Fruit fly (Drosophila melanogaster) whole organism, embryonic: Measurements from ENCODE around the gene CG32147.

ENCODE experiments used
- Atf-2 ChIP-seq: fragments of 200-800 bp; sonication (Bioruptor generic); optimal IDR thresholded peaks from 2 replicates; lab custom pipeline; 2016; ENCODE audit warnings: missing biosample characterization, missing genetic modification characterization
- CG10209 ChIP-seq: fragments of 200-800 bp; sonication (Bioruptor generic); optimal IDR thresholded peaks from 3 replicates; lab custom pipeline; 2017; ENCODE audit warnings: missing biosample characterization, mild to moderate bottlenecking, missing genetic modification characterization, missing genetic modification reagents
- CG10462 ChIP-seq: fragments of 200-800 bp; sonication (Bioruptor generic); optimal IDR thresholded peaks from 2 replicates; lab custom pipeline; 2016; ENCODE audit warnings: missing biosample characterization, missing genetic modification characterization
- CG10959 ChIP-seq: fragments of 200-800 bp; sonication (Bioruptor generic); IDR thresholded peaks from 2 replicates; pipeline ENCODE4 v1.3.6; 2022; ENCODE audit warnings: missing biosample characterization, missing genetic modification characterization
- CG11456 ChIP-seq: fragments of 200-800 bp; sonication (Bioruptor generic); IDR thresholded peaks from 3 replicates; pipeline ENCODE4 v1.3.6; 2022; ENCODE audit warnings: missing biosample characterization, missing genetic modification characterization
- CG12071 ChIP-seq: fragments of 200-800 bp; sonication (Bioruptor generic); optimal IDR thresholded peaks from 3 replicates; lab custom pipeline; 2018; ENCODE audit warnings: missing biosample characterization, mild to moderate bottlenecking, missing genetic modification characterization
- CG12744 ChIP-seq: fragments of 200-800 bp; sonication (Bioruptor generic); optimal IDR thresholded peaks from 2 replicates; lab custom pipeline; 2016; ENCODE audit warnings: missing biosample characterization, missing genetic modification characterization
- CG13775 ChIP-seq: fragments of 200-800 bp; sonication (Bioruptor generic); optimal IDR thresholded peaks from 3 replicates; lab custom pipeline; 2017; ENCODE audit warnings: missing biosample characterization, mild to moderate bottlenecking, missing genetic modification characterization
- CG14860 ChIP-seq: fragments of 200-800 bp; sonication (Bioruptor generic); IDR thresholded peaks from 3 replicates; pipeline ENCODE4 v1.3.6; 2022; ENCODE audit warnings: missing biosample characterization, missing genetic modification characterization; ENCODE audit not compliant: partially characterized antibody
- CG15514 ChIP-seq: fragments of 200-800 bp; sonication (Bioruptor generic); optimal IDR thresholded peaks from 3 replicates; lab custom pipeline; 2017; ENCODE audit warnings: missing biosample characterization, missing genetic modification characterization, mild to moderate bottlenecking, moderate library complexity, missing genetic modification reagents
- CG16779 ChIP-seq: fragments of 200-800 bp; sonication (Bioruptor generic); IDR thresholded peaks from 2 replicates; pipeline ENCODE4 v1.3.6; 2022; ENCODE audit warnings: missing biosample characterization, missing genetic modification characterization
- CG17359 ChIP-seq: fragments of 200-800 bp; sonication (Bioruptor generic); optimal IDR thresholded peaks from 3 replicates; lab custom pipeline; 2018; ENCODE audit warnings: missing biosample characterization, mild to moderate bottlenecking, missing genetic modification characterization, moderate library complexity
- CG18599 ChIP-seq: fragments of 200-800 bp; sonication (Bioruptor generic); optimal IDR thresholded peaks from 3 replicates; lab custom pipeline; 2017; ENCODE audit warnings: missing biosample characterization, missing genetic modification characterization, mild to moderate bottlenecking, moderate library complexity, missing genetic modification reagents
- CG18764 ChIP-seq: fragments of 200-800 bp; sonication (Bioruptor generic); optimal IDR thresholded peaks from 3 replicates; lab custom pipeline; 2016; ENCODE audit warnings: missing biosample characterization, missing genetic modification characterization
- CG2120 ChIP-seq: fragments of 200-800 bp; sonication (Bioruptor generic); optimal IDR thresholded peaks from 3 replicates; lab custom pipeline; 2016; ENCODE audit warnings: missing biosample characterization, missing genetic modification characterization
- CG3163 ChIP-seq: fragments of 200-800 bp; sonication (Bioruptor generic); optimal IDR thresholded peaks from 3 replicates; lab custom pipeline; 2016; ENCODE audit warnings: missing biosample characterization, missing genetic modification characterization
- CG4360 ChIP-seq: fragments of 200-800 bp; sonication (Bioruptor generic); IDR thresholded peaks from 2 replicates; pipeline ENCODE4 v1.3.6; 2022; ENCODE audit warnings: missing biosample characterization, missing genetic modification characterization
- CG43689 ChIP-seq: fragments of 200-800 bp; sonication (Bioruptor generic); IDR thresholded peaks from 2 replicates; pipeline ENCODE4 v1.3.6; 2022; ENCODE audit warnings: missing biosample characterization, missing genetic modification characterization
- D ChIP-seq, 2 experiments: fragments of 200-800 bp in 1 of 2; fragments of >200 bp in 1 of 2; sonication (Bioruptor generic) in 1 of 2; optimal IDR thresholded peaks; 2 replicates in 1 of 2; 3 replicates in 1 of 2; lab custom pipeline; 2017; ENCODE audit warnings: mild to moderate bottlenecking in 1 of 2, missing biosample characterization in 1 of 2, missing genetic modification characterization in 1 of 2, missing genetic modification reagents in 1 of 2
- Deaf1 ChIP-seq: fragments of 200-800 bp; optimal IDR thresholded peaks from 3 replicates; lab custom pipeline; 2019; ENCODE audit warnings: missing biosample characterization, mild to moderate bottlenecking, missing genetic modification characterization, moderate library complexity
- Fer1 ChIP-seq: fragments of 200-800 bp; sonication (Bioruptor generic); optimal IDR thresholded peaks from 2 replicates; lab custom pipeline; 2017; ENCODE audit warnings: missing biosample characterization, mild to moderate bottlenecking, missing genetic modification characterization
- Hey ChIP-seq: fragments of 200-800 bp; sonication (Bioruptor generic); optimal IDR thresholded peaks from 3 replicates; lab custom pipeline; 2018; ENCODE audit warnings: missing biosample characterization, mild to moderate bottlenecking, missing genetic modification characterization
- HmgZ ChIP-seq: fragments of 200-800 bp; sonication (Bioruptor generic); optimal IDR thresholded peaks from 2 replicates; lab custom pipeline; 2018; ENCODE audit warnings: missing biosample characterization, mild to moderate bottlenecking, missing genetic modification characterization
- Lhr ChIP-seq: fragments of 200-800 bp; sonication (Bioruptor generic); optimal IDR thresholded peaks from 3 replicates; lab custom pipeline; 2017; ENCODE audit warnings: mild to moderate bottlenecking, missing biosample characterization, missing genetic modification reagents, missing genetic modification characterization
- Med ChIP-seq: fragments of 200-800 bp; sonication (Bioruptor generic); peaks from one replicate; lab custom pipeline; 2016; ENCODE audit warnings: missing biosample characterization, missing genetic modification characterization, mild to moderate bottlenecking, inconsistent platforms, moderate library complexity
- Neu2 ChIP-seq: fragments of 200-800 bp; sonication (Bioruptor generic); optimal IDR thresholded peaks from 3 replicates; lab custom pipeline; 2016; ENCODE audit warnings: missing biosample characterization, missing genetic modification characterization, borderline replicate concordance
- Tbp ChIP-seq: fragments of >200 bp; optimal IDR thresholded peaks from 2 replicates; lab custom pipeline; 2018; ENCODE audit warnings: missing biosample characterization, missing genetic modification characterization
- br ChIP-seq: fragments of >200 bp; optimal IDR thresholded peaks from 2 replicates; lab custom pipeline; 2017
- ems ChIP-seq: fragments of 200-800 bp; sonication (Bioruptor generic); optimal IDR thresholded peaks from 3 replicates; lab custom pipeline; 2016; ENCODE audit warnings: missing biosample characterization, missing genetic modification characterization
- eve ChIP-seq, 2 experiments: fragments of >200 bp; optimal IDR thresholded peaks; 2 replicates each; lab custom pipeline; 2017; ENCODE audit warnings: missing biosample characterization in 2 of 2, missing genetic modification characterization in 2 of 2
- fd102C ChIP-seq: fragments of 200-800 bp; sonication (Bioruptor generic); optimal IDR thresholded peaks from 2 replicates; lab custom pipeline; 2018; ENCODE audit warnings: missing biosample characterization, mild to moderate bottlenecking, missing genetic modification characterization, moderate library complexity
- gcm ChIP-seq: fragments of 200-800 bp; sonication (Bioruptor generic); optimal IDR thresholded peaks from 2 replicates; lab custom pipeline; 2019; ENCODE audit warnings: missing biosample characterization, mild to moderate bottlenecking, missing genetic modification characterization, moderate library complexity
- gsb-n ChIP-seq: fragments of 200-800 bp; sonication (Bioruptor generic); optimal IDR thresholded peaks from 3 replicates; lab custom pipeline; 2018; ENCODE audit warnings: missing biosample characterization, mild to moderate bottlenecking, missing genetic modification characterization
- hbn ChIP-seq: fragments of 200-800 bp; sonication (Bioruptor generic); IDR thresholded peaks from 2 replicates; pipeline ENCODE4 v1.3.6; 2022; ENCODE audit warnings: missing biosample characterization, missing genetic modification characterization; ENCODE audit not compliant: partially characterized antibody
- her ChIP-seq: fragments of 200-800 bp; sonication (Bioruptor generic); optimal IDR thresholded peaks from 2 replicates; lab custom pipeline; 2016; ENCODE audit warnings: missing biosample characterization, missing genetic modification characterization
- hth ChIP-seq: fragments of >200 bp; optimal IDR thresholded peaks from 2 replicates; lab custom pipeline; 2017; ENCODE audit warnings: inconsistent platforms
- lbe ChIP-seq: fragments of 200-800 bp; sonication (Bioruptor generic); optimal IDR thresholded peaks from 2 replicates; lab custom pipeline; 2016; ENCODE audit warnings: missing biosample characterization, mild to moderate bottlenecking, missing genetic modification characterization
- lilli ChIP-seq: fragments of 200-800 bp; sonication (Bioruptor generic); optimal IDR thresholded peaks from 3 replicates; lab custom pipeline; 2016; ENCODE audit warnings: missing biosample characterization, missing genetic modification characterization
- nau ChIP-seq: fragments of 200-800 bp; sonication (Bioruptor generic); optimal IDR thresholded peaks from 3 replicates; lab custom pipeline; 2017; ENCODE audit warnings: missing biosample characterization, mild to moderate bottlenecking, missing genetic modification characterization, missing genetic modification reagents
- pros ChIP-seq: fragments of 200-800 bp; sonication (Bioruptor generic); optimal IDR thresholded peaks from 3 replicates; lab custom pipeline; 2019; ENCODE audit warnings: missing biosample characterization, mild to moderate bottlenecking, missing genetic modification characterization, moderate library complexity
- pzg ChIP-seq: fragments of 200-800 bp; sonication (Bioruptor generic); optimal IDR thresholded peaks from 3 replicates; lab custom pipeline; 2018; ENCODE audit warnings: missing biosample characterization, mild to moderate bottlenecking, missing genetic modification characterization, moderate library complexity
- sc ChIP-seq, 3 experiments: fragments of >200 bp in 2 of 3; fragments of 200-800 bp in 1 of 3; sonication (Bioruptor generic) in 1 of 3; optimal IDR thresholded peaks; 2 replicates in 2 of 3; 3 replicates in 1 of 3; lab custom pipeline; 2017; ENCODE audit warnings: mild to moderate bottlenecking in 1 of 3, missing biosample characterization in 1 of 3, missing genetic modification characterization in 1 of 3, missing genetic modification reagents in 1 of 3
- toy ChIP-seq: fragments of 200-800 bp; sonication (Bioruptor generic); IDR thresholded peaks from 2 replicates; pipeline ENCODE4 v1.3.6; 2022; ENCODE audit warnings: missing biosample characterization, missing genetic modification characterization
- vnd ChIP-seq: fragments of 200-800 bp; sonication (Bioruptor generic); IDR thresholded peaks from 3 replicates; pipeline ENCODE4 v1.3.6; 2022; ENCODE audit warnings: missing biosample characterization, missing genetic modification characterization; ENCODE audit not compliant: partially characterized antibody
- wek ChIP-seq: fragments of 200-800 bp; sonication (Bioruptor generic); optimal IDR thresholded peaks from 3 replicates; lab custom pipeline; 2018; ENCODE audit warnings: missing biosample characterization, mild to moderate bottlenecking, missing genetic modification characterization, moderate library complexity
- yki ChIP-seq: fragments of >200 bp; optimal IDR thresholded peaks from 3 replicates; lab custom pipeline; 2018
- z ChIP-seq: fragments of 200-800 bp; sonication (Bioruptor generic); IDR thresholded peaks from 3 replicates; pipeline ENCODE4 v1.3.6; 2022; ENCODE audit warnings: missing biosample characterization, missing genetic modification characterization
- zf30C ChIP-seq: fragments of 200-800 bp; sonication (Bioruptor generic); optimal IDR thresholded peaks from 3 replicates; lab custom pipeline; 2018; ENCODE audit warnings: missing biosample characterization, mild to moderate bottlenecking, missing genetic modification characterization

CG32147 gene

DNA sequence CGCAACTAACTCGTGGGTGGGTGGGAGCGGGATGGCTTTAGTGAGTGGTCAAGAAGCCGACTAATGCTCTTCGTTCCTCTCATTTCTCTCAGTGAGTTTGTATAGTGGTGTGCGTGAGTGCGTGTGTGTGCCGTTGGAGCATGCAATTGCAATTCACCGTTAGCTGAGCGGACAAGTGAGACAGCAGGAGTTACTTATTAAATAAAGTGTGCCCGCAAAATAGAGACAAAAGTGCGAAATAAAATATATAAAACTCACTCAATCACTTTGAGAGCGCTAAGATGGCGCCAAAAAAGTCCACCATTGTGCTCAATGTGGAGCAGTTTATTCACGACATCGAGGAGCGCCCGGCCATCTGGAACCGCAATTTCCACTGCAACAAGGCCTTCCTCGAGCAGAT lies 35.3 kb downstream of the CG32147 start:
- TF ChIP-seq z (GFP tag; lab: Robert Waterston, UW) (peak; percentile 37; the same call in 1 of the 3 replicates), sc (optimal IDR thresholded peaks at IDR 0.05; lab: Kevin White, UChicago) (no peak), sc (GFP tag; optimal IDR thresholded peaks at IDR 0.05; lab: Kevin White, UChicago) (no peak)

DNA sequence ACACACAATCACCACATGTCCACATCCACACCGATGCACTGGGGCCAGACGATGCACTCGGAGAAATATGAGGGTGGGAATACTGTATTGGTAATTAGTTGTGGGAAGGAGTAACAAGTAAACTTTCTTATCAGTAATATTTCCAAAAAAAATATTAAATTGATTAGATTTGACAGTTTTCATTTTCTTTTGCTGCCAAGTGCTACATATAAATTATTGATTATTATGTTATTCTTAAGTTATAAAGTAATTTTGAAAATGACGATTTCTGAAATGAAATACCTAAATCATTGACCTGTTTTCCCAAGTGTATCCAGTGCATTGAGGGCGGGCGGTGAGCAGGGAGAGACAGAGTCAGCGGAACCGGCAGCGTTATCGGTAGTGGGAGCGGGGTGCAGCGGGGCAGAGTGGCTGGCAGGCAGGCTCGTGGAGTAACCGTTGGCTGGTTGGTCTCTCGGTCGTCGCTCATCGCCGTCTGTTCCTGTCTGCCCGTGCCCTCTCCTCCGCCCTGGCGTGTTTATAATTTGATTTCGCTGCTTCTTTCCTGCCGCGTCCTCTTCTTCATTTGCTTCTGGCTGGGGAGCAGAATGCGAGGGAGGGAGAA lies 36.0 kb downstream of the CG32147 start:
- TF ChIP-seq gcm (GFP tag; lab: Kevin White, UChicago) (no peak), gsb-n (tag; lab: Kevin White, UChicago) (peak; percentile 65), Atf-2 (GFP tag; lab: Kevin White, UChicago) (no peak), CG14860 (GFP tag; lab: Robert Waterston, UW) (no peak), HmgZ (tag; lab: Kevin White, UChicago) (no peak), CG12744 (no peak), fd102C (GFP tag; lab: Kevin White, UChicago) (no peak), CG3163 (GFP tag; lab: Kevin White, UChicago) (no peak), Neu2 (GFP tag; lab: Kevin White, UChicago) (no peak), CG10959 (0 out of 2 replicates have a peak, but pooled peaks have one; percentile 7), ems (GFP tag; lab: Kevin White, UChicago) (no peak), lbe (GFP tag; lab: Kevin White, UChicago) (peak; percentile 86), Fer1 (no peak), CG4360 (no peak), eve (GFP tag; optimal IDR thresholded peaks at IDR 0.05; lab: Kevin White, UChicago) (no peak), Lhr (GFP tag; lab: Kevin White, UChicago) (no peak), CG10209 (no peak), hth (no peak), yki (no peak), wek (no peak), lilli (GFP tag; lab: Kevin White, UChicago) (peak; percentile 7), toy (GFP tag; lab: Robert Waterston, UW) (no peak), CG18764 (GFP tag; lab: Kevin White, UChicago) (no peak), pros (no peak), CG17359 (tag; lab: Kevin White, UChicago) (peak; percentile 54), pzg (no peak), hbn (no peak), Tbp (GFP tag; lab: Kevin White, UChicago) (no peak), Hey (tag; lab: Kevin White, UChicago) (no peak), CG11456 (GFP tag; lab: Robert Waterston, UW) (no peak), CG18599 (GFP tag; lab: Kevin White, UChicago) (peak; percentile 56), vnd (GFP tag; lab: Robert Waterston, UW) (no peak), br (lab: Kevin White, UChicago) (no peak), CG16779 (GFP tag; lab: Robert Waterston, UW) (no peak), nau (GFP tag; lab: Kevin White, UChicago) (no peak), Deaf1 (tag; lab: Kevin White, UChicago) (no peak), D (optimal IDR thresholded peaks at IDR 0.05; lab: Kevin White, UChicago) (no peak), D (GFP tag; optimal IDR thresholded peaks at IDR 0.05; lab: Kevin White, UChicago) (peak; percentile 72), CG12071 (GFP tag; lab: Kevin White, UChicago) (no peak), her (GFP tag; lab: Kevin White, UChicago) (no peak), CG43689 (GFP tag; lab: Robert Waterston, UW) (no peak), Med (GFP tag; lab: Kevin White, UChicago) (peak; percentile 15), CG15514 (GFP tag; lab: Kevin White, UChicago) (no peak), CG2120 (GFP tag; lab: Kevin White, UChicago) (no peak), zf30C (GFP tag; lab: Kevin White, UChicago) (peak; percentile 76), CG10462 (GFP tag; lab: Kevin White, UChicago) (no peak), CG13775 (GFP tag; lab: Kevin White, UChicago) (peak; percentile 25)
